Worm (Caenorhabditis elegans): Measurements from ENCODE around the gene pqn-96.

Gene pqn-96

DNA sequence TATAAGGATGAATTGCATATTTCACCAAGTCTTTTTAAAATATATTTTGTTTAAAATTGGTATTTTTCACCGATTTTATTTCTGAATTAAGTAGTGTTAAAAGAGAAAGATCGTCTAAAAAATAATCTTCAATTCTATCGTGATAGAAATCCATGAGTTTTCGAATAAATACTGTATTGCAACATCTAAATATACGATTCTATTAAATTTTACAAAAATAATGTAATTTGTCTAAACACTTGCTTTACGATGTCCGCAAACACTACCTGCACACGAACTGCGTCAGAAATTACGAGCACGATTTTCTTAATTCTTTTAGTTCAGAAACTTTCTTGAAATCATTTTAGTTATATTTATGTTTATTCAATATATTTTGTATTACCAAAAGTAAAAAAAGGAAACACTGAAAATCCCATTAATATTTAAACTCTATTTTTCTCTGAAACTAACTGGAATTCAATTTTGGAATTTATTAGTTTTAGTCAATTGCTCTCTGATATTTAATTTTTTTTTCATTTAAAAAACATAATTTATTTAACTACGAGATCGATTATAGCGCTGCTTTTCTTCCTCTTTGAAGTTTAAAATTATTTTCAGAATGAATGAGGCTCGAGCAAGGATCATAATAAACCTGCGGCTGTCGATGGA is 10.1 kb upstream of the pqn-96 start, which contains the start of gene mrpl-32 (continued):
- TF ChIP-seq B0019.2 (GFP tag; conservative IDR thresholded peaks at IDR 0.05), result no peak
- TF ChIP-seq ccch-3 (GFP tag; optimal IDR thresholded peaks at IDR 0.05), result no peak
- no peak for TF ChIP-seq snpc-3.4 (tag; optimal IDR thresholded peaks at IDR 0.05)
- no peak for TF ChIP-seq hrde-1 (tag; optimal IDR thresholded peaks at IDR 0.05; ENCODE audit: borderline replicate concordance)
- TF ChIP-seq lin-35 (GFP tag; optimal IDR thresholded peaks at IDR 0.05), result peak in 1 of 3 experiments; percentile 13
- TF ChIP-seq lin-54 (GFP tag; optimal IDR thresholded peaks at IDR 0.05), result peak; percentile 62
- peak; percentile 76 for TF ChIP-seq Y53G8AR.9 (GFP tag; conservative IDR thresholded peaks at IDR 0.05)
- no peak for TF ChIP-seq madf-3 (GFP tag; IDR thresholded peaks at IDR 0.05)
- TF ChIP-seq him-1 (tag; optimal IDR thresholded peaks at IDR 0.05), result no peak
- TF ChIP-seq let-607 (tag; optimal IDR thresholded peaks at IDR 0.05), result no peak
- TF ChIP-seq bed-1 (GFP tag; IDR thresholded peaks at IDR 0.05), result 0 out of 2 replicates have a peak, but pooled peaks have one; percentile 79
- TF ChIP-seq D2030.7 (GFP tag; IDR thresholded peaks at IDR 0.05), result no peak
- no peak for TF ChIP-seq mel-28 (tag; optimal IDR thresholded peaks at IDR 0.05; ENCODE audit: borderline replicate concordance)
- TF ChIP-seq lag-1 (GFP tag; IDR thresholded peaks at IDR 0.05), result no peak
- TF ChIP-seq tlf-1 (GFP tag; optimal IDR thresholded peaks at IDR 0.05), result peak; percentile 35
- no peak for TF ChIP-seq sea-2 (GFP tag; IDR thresholded peaks at IDR 0.05)
- peak; percentile 8 for TF ChIP-seq rpc-1 (optimal IDR thresholded peaks at IDR 0.05)
- TF ChIP-seq rpc-1 (tag; optimal IDR thresholded peaks at IDR 0.05), result no peak
- no peak for TF ChIP-seq egl-44 (GFP tag; IDR thresholded peaks at IDR 0.05)
- peak; percentile 79 for TF ChIP-seq ekl-4 (GFP tag; IDR thresholded peaks at IDR 0.05)
- peak; percentile 39 for TF ChIP-seq atf-7 (tag; optimal IDR thresholded peaks at IDR 0.05)
- no peak for TF ChIP-seq lir-1 (GFP tag; conservative IDR thresholded peaks at IDR 0.05)
- 0 out of 2 replicates have a peak, but pooled peaks have one; percentile 19 for TF ChIP-seq Y79H2A.3 (GFP tag; conservative IDR thresholded peaks at IDR 0.05)
- no peak for TF ChIP-seq mxl-1 (tag; optimal IDR thresholded peaks at IDR 0.05)
- no peak for TF ChIP-seq nhr-179 (tag; optimal IDR thresholded peaks at IDR 0.05)
- no peak for TF ChIP-seq let-526 (GFP tag; IDR thresholded peaks at IDR 0.05)

ce11 chrIII:8446940-8447403 is 7.8 kb upstream of the pqn-96 start, which contains the start of gene rpn-3:
Gene rpn-3, plus strand, starts transcription at chrIII:8447353.
- TF ChIP-seq sptf-2 (GFP tag; optimal IDR thresholded peaks at IDR 0.05) (no peak), mcd-1 (GFP tag; IDR thresholded peaks at IDR 0.05) (peak; percentile 99), ceh-91 (GFP tag; IDR thresholded peaks at IDR 0.05) (peak; percentile 80), dpl-1 (GFP tag; optimal IDR thresholded peaks at IDR 0.05) (peak; percentile 64), F23B12.7 (tag; optimal IDR thresholded peaks at IDR 0.05; ENCODE audit: insufficient read depth) (peak; percentile 79), lin-35 (GFP tag; optimal IDR thresholded peaks at IDR 0.05) (peak in 2 of 3 experiments; percentile 66 to 92), athp-1 (tag; optimal IDR thresholded peaks at IDR 0.05) (peak; percentile 79), nhr-179 (tag; optimal IDR thresholded peaks at IDR 0.05) (no peak), madf-8 (GFP tag; conservative IDR thresholded peaks at IDR 0.05) (peak; percentile 80), aptf-3 (GFP tag; IDR thresholded peaks at IDR 0.05) (0 out of 2 replicates have a peak, but pooled peaks have one; percentile 32), ama-1 (optimal IDR thresholded peaks at IDR 0.05) (no peak), ama-1 (GFP tag; optimal IDR thresholded peaks at IDR 0.05) (no peak), ztf-6 (GFP tag; IDR thresholded peaks at IDR 0.05) (0 out of 2 replicates have a peak, but pooled peaks have one; percentile 13), ceh-40 (GFP tag; IDR thresholded peaks at IDR 0.05) (no peak), madf-6 (GFP tag; IDR thresholded peaks at IDR 0.05) (peak; percentile 96), Y95B8A.8 (GFP tag; IDR thresholded peaks at IDR 0.05) (peak; percentile 75; the same call in 1 of the 2 replicates), sdz-38 (tag; optimal IDR thresholded peaks at IDR 0.05) (no peak), Y53F4B.3 (GFP tag; IDR thresholded peaks at IDR 0.05) (no peak; the same call in 1 of the 2 replicates), atf-7 (tag; optimal IDR thresholded peaks at IDR 0.05) (peak; percentile 89), ceh-79 (tag; optimal IDR thresholded peaks at IDR 0.05) (peak; percentile 79), nhr-90 (tag; optimal IDR thresholded peaks at IDR 0.05) (no peak), Y53G8AR.9 (GFP tag; conservative IDR thresholded peaks at IDR 0.05) (peak; percentile 97), T07F8.4 (tag; optimal IDR thresholded peaks at IDR 0.05) (no peak), egrh-3 (GFP tag; IDR thresholded peaks at IDR 0.05) (no peak), ztf-3 (GFP tag; optimal IDR thresholded peaks at IDR 0.05) (peak; percentile 49), repo-1 (tag; optimal IDR thresholded peaks at IDR 0.05) (peak; percentile 90), ccch-3 (GFP tag; optimal IDR thresholded peaks at IDR 0.05) (no peak)
